Worm (Caenorhabditis elegans): ENCODE results near the gene C01B10.6.

The C01B10.6 gene

ce11 chrIV:6646905-6647304, 6.9 kb downstream of the C01B10.6 start:
- no peak for TF ChIP-seq duxl-1 (tag; optimal IDR thresholded peaks at IDR 0.05; ENCODE audit: poor library complexity)

DNA sequence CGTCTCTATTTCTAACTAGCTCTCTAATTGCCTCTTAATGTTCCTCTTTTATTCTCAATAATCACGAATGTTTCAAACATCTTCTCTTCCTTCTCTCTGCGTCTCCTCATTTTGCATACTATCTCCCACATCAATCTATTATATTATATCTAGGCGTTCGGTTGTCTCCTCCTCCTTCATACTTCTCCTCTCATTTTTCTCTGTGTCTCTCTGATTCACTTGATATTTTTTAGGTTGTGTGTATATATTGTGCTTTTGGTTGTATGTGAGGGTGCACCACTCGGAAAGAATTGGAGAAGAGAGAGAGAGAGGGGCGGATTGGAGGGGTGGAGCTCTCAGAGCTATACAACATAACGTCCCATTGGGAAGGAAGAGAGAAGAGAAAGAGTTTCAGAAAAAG, 8.6 kb downstream of the C01B10.6 start:
- TF ChIP-seq lsy-2 (tag; optimal IDR thresholded peaks at IDR 0.05): peak in 1 of 2 experiments; percentile 32
- TF ChIP-seq rbr-2 (tag; optimal IDR thresholded peaks at IDR 0.05): peak; percentile 19
- TF ChIP-seq nhr-28 (tag; optimal IDR thresholded peaks at IDR 0.05): no peak

- TF ChIP-seq Y105C5A.15 (GFP tag; IDR thresholded peaks at IDR 0.05) (no peak), nhr-28 (tag; optimal IDR thresholded peaks at IDR 0.05) (peak; percentile 20)
Observed at ce11 chrIV:6652479-6653022, 12.6 kb downstream of the C01B10.6 start.

ce11 chrIV:6653663-6654201, 13.8 kb downstream of the C01B10.6 start:
- TF ChIP-seq hlh-11 (tag; optimal IDR thresholded peaks at IDR 0.05) (peak; percentile 61), zip-2 (tag; optimal IDR thresholded peaks at IDR 0.05) (no peak), rbr-2 (tag; optimal IDR thresholded peaks at IDR 0.05) (no peak), cey-2 (tag; optimal IDR thresholded peaks at IDR 0.05; ENCODE audit: borderline replicate concordance, insufficient read depth) (peak; percentile 31), mxl-3 (GFP tag; optimal IDR thresholded peaks at IDR 0.05) (peak; percentile 21), zip-11 (GFP tag; IDR thresholded peaks at IDR 0.05) (no peak), spr-1 (tag; optimal IDR thresholded peaks at IDR 0.05) (peak; percentile 11), mes-2 (tag; optimal IDR thresholded peaks at IDR 0.05; ENCODE audit: poor library complexity, severe bottlenecking) (no peak), nhr-48 (tag; optimal IDR thresholded peaks at IDR 0.05) (peak; percentile 39), nhr-28 (tag; optimal IDR thresholded peaks at IDR 0.05) (peak; percentile 50)

- TF ChIP-seq nhr-48 (tag; optimal IDR thresholded peaks at IDR 0.05) (no peak), snpc-4 (tag; optimal IDR thresholded peaks at IDR 0.05) (no peak), hlh-30 (tag; optimal IDR thresholded peaks at IDR 0.05; ENCODE audit: insufficient read depth) (peak; percentile 36), nhr-76 (tag; optimal IDR thresholded peaks at IDR 0.05) (no peak), F44E2.7 (GFP tag; IDR thresholded peaks at IDR 0.05) (no peak), mep-1 (tag; optimal IDR thresholded peaks at IDR 0.05) (no peak), unc-62 (GFP tag; optimal IDR thresholded peaks at IDR 0.05 in 1 of 2) (no peak), unc-62 (tag; optimal IDR thresholded peaks at IDR 0.05) (no peak), mxl-3 (GFP tag; optimal IDR thresholded peaks at IDR 0.05) (peak; percentile 73), dmd-8 (GFP tag; IDR thresholded peaks at IDR 0.05) (no peak), hlh-11 (tag; optimal IDR thresholded peaks at IDR 0.05) (peak; percentile 28), pha-4 (GFP tag; IDR thresholded peaks at IDR 0.05) (no peak), pha-4 (tag; optimal IDR thresholded peaks at IDR 0.05) (no peak), aha-1 (tag) (peak; percentile 2), Y75B8A.6 (GFP tag; IDR thresholded peaks at IDR 0.05) (no peak), mdl-1 (tag; optimal IDR thresholded peaks at IDR 0.05) (peak in 1 of 2 experiments; percentile 46), nhr-28 (tag; optimal IDR thresholded peaks at IDR 0.05) (peak; percentile 60), fkh-10 (GFP tag; optimal IDR thresholded peaks at IDR 0.05) (no peak)
Observed at ce11 chrIV:6655747-6656146, 15.8 kb downstream of the C01B10.6 start.

ce11 chrIV:6657519-6658031, 17.6 kb downstream of the C01B10.6 start, which contains the start of gene C01B10.11:
C01B10.11 (plus strand) TSS chrIV:6657981.
- TF ChIP-seq aha-1 (tag): peak; percentile 26
- peak; percentile 3 for TF ChIP-seq hlh-11 (tag; optimal IDR thresholded peaks at IDR 0.05)
- TF ChIP-seq nhr-28 (tag; optimal IDR thresholded peaks at IDR 0.05): peak; percentile 32
- no peak for TF ChIP-seq daf-8 (GFP tag; IDR thresholded peaks at IDR 0.05)

DNA sequence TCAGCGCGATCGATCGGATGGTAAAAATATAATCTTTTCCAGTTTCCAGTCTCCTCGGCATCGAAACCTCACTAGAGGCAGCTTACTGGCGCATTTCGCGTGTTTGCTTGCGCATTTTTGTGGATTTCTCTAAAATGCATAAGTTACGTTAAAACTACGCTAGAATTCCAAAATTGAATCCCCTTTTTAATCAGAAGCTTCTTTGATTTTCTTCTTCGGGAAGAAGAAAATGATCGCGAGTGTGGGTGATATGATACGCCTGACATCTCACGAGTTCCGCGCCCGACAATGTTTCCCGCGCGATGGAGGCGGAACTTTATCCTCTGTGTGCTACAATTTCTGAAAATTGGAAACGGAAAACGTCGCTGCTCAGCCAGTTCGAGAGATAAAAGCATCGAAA, 24.4 kb downstream of the C01B10.6 start:
- peak; percentile 78 for TF ChIP-seq ama-1 (optimal IDR thresholded peaks at IDR 0.05)
- TF ChIP-seq gei-8 (GFP tag; optimal IDR thresholded peaks at IDR 0.05): no peak
- TF ChIP-seq snpc-1.2 (GFP tag; IDR thresholded peaks at IDR 0.05): peak; percentile 97
- 0 out of 2 replicates have a peak, but pooled peaks have one; percentile 27 for TF ChIP-seq ceh-44 (GFP tag; IDR thresholded peaks at IDR 0.05)
- TF ChIP-seq Y105C5A.15 (GFP tag; IDR thresholded peaks at IDR 0.05): no peak
- no peak for TF ChIP-seq hlh-11 (tag; optimal IDR thresholded peaks at IDR 0.05)
- TF ChIP-seq mes-2 (tag; optimal IDR thresholded peaks at IDR 0.05; ENCODE audit: poor library complexity, severe bottlenecking): peak; percentile 32
- TF ChIP-seq F49E8.2 (tag; optimal IDR thresholded peaks at IDR 0.05; ENCODE audit: borderline replicate concordance): peak; percentile 93
- TF ChIP-seq snpc-4 (tag; optimal IDR thresholded peaks at IDR 0.05): peak; percentile 11
